Fruit fly (Drosophila melanogaster) whole organism, embryonic: Measurements from ENCODE around the gene sage.

ENCODE experiments used
- CG10431 ChIP-seq: fragments of 200-800 bp; sonication (Bioruptor generic); optimal IDR thresholded peaks from 3 replicates; lab custom pipeline; 2018; ENCODE audit warnings: missing biosample characterization, mild to moderate bottlenecking, missing genetic modification characterization
- CG2120 ChIP-seq: fragments of 200-800 bp; sonication (Bioruptor generic); optimal IDR thresholded peaks from 3 replicates; lab custom pipeline; 2016; ENCODE audit warnings: missing biosample characterization, missing genetic modification characterization
- CG6854 ChIP-seq: fragments of 200-800 bp; sonication (Bioruptor generic); optimal IDR thresholded peaks from 3 replicates; lab custom pipeline; 2017; ENCODE audit warnings: missing biosample characterization, mild to moderate bottlenecking, missing genetic modification characterization
- CG8478 ChIP-seq: fragments of >200 bp; optimal IDR thresholded peaks from 2 replicates; lab custom pipeline; 2018
- CG9215 ChIP-seq: fragments of 200-800 bp; sonication (Bioruptor generic); IDR thresholded peaks from 2 replicates; pipeline ENCODE4 v1.3.6; 2022; ENCODE audit warnings: missing biosample characterization, missing genetic modification characterization
- Dref ChIP-seq: fragments of 200-800 bp; sonication (Bioruptor generic); IDR thresholded peaks from 2 replicates; pipeline ENCODE4 v1.3.6; 2022; ENCODE audit warnings: missing biosample characterization, missing genetic modification characterization
- sob ChIP-seq: fragments of 200-800 bp; sonication (Bioruptor generic); IDR thresholded peaks from 2 replicates; pipeline ENCODE4 v1.3.6; 2022; ENCODE audit warnings: missing biosample characterization, missing genetic modification characterization
- tap ChIP-seq: fragments of 200-800 bp; optimal IDR thresholded peaks from 3 replicates; lab custom pipeline; 2019; ENCODE audit warnings: missing biosample characterization, mild to moderate bottlenecking, missing genetic modification characterization, moderate library complexity
- tup ChIP-seq: fragments of 200-800 bp; sonication (Bioruptor generic); optimal IDR thresholded peaks from 2 replicates; lab custom pipeline; 2016; ENCODE audit warnings: missing biosample characterization, mild to moderate bottlenecking, missing genetic modification characterization, moderate library complexity

dm6 chr3R:9254798-9255197 is 9.1 kb downstream of the sage start, which contains the start of gene CG16734:
- TF ChIP-seq CG9215 (no peak), CG8478 (lab: Kevin White, UChicago) (no peak), sob (GFP tag; lab: Robert Waterston, UW) (no peak), tup (no peak), tap (tag; lab: Kevin White, UChicago) (no peak), CG6854 (GFP tag; lab: Kevin White, UChicago) (no peak), CG10431 (GFP tag; lab: Kevin White, UChicago) (no peak), Dref (GFP tag; lab: Robert Waterston, UW) (peak; percentile 57), CG2120 (no peak)
